Worm (Caenorhabditis elegans) whole organism, midembryonic: ENCODE results near the gene srh-233.

Experiments used
- klf-2 ChIP-seq: fragments of 200-800 bp; sonication (Bioruptor generic); conservative IDR thresholded peaks from 2 replicates; pipeline ENCODE4 v1.3.6; 2022; ENCODE audit warnings: missing genetic modification reagents, missing genetic modification characterization, missing compliant biosample characterization
- ref-1 ChIP-seq: fragments of 200-800 bp; sonication (Bioruptor generic); conservative IDR thresholded peaks from 2 replicates; pipeline ENCODE4 v1.3.6; 2022; ENCODE audit warnings: missing genetic modification reagents, missing genetic modification characterization, missing compliant biosample characterization
- tab-1 ChIP-seq: fragments of 200-800 bp; sonication (Bioruptor generic); IDR thresholded peaks from 2 replicates; pipeline ENCODE4 v1.3.6; 2022; ENCODE audit warnings: missing genetic modification characterization, missing compliant biosample characterization
- ztf-29 ChIP-seq: fragments of 200-800 bp; sonication (Bioruptor generic); IDR thresholded peaks from 2 replicates; pipeline ENCODE4 v1.3.6; 2022; ENCODE audit warnings: missing genetic modification reagents, missing genetic modification characterization, missing compliant biosample characterization

DNA sequence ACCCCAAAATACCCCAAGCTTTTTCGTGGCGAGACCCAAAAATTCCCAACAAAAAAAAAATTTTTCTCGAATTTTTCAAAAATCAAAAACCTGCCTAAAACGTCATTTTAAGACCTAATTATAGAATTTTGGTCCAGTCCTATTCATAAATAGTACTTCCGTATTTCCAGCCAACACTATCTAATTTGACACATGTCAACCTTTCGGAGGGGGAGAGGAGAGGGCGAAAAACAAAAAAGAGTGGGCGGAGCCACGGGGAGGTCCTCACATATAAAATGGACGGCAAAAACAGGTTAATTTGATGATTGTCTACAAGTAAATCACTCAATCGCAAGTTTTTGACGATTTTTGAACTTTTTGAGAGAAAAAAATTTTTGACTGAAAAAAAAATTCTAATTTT is 11.9 kb upstream of the srh-233 start, which contains the start of gene Y113G7A.16:
- TF ChIP-seq ztf-29 (GFP tag; lab: Robert Waterston, UW) (no peak), klf-2 (GFP tag; lab: Robert Waterston, UW) (no peak), ref-1 (GFP tag; lab: Robert Waterston, UW) (no peak), tab-1 (GFP tag; lab: Robert Waterston, UW) (no peak)
